Fruit fly (Drosophila melanogaster): Measurements from ENCODE around the gene Daao2.

The Daao2 gene

dm6 chr2L:6787029-6787972, 15.5 kb upstream of the Daao2 start (continued):
- TF ChIP-seq Ets97D (GFP tag; optimal IDR thresholded peaks at IDR 0.05) (peak; percentile 77), Rx (GFP tag; IDR thresholded peaks at IDR 0.05) (peak; percentile 78), ac (GFP tag; optimal IDR thresholded peaks at IDR 0.05) (no peak), CG10209 (GFP tag; optimal IDR thresholded peaks at IDR 0.05) (peak; percentile 96), CG17361 (GFP tag; IDR thresholded peaks at IDR 0.05) (peak; percentile 99), Med (GFP tag) (peak; percentile 98), CG15073 (GFP tag; optimal IDR thresholded peaks at IDR 0.05) (peak; percentile 61), shn (GFP tag; optimal IDR thresholded peaks at IDR 0.05) (peak; percentile 97), HLH54F (GFP tag; optimal IDR thresholded peaks at IDR 0.05) (peak; percentile 98), ap (GFP tag; IDR thresholded peaks at IDR 0.05) (peak; percentile 67), tna (GFP tag; IDR thresholded peaks at IDR 0.05; ENCODE audit: partially characterized antibody) (no peak), pan (optimal IDR thresholded peaks at IDR 0.05) (no peak), pan (GFP tag; optimal IDR thresholded peaks at IDR 0.05 in 1 of 2, IDR thresholded peaks at IDR 0.05 in 1 of 2) (peak in 1 of 2 experiments; percentile 81), chn (GFP tag; optimal IDR thresholded peaks at IDR 0.05) (peak; percentile 94), Max (GFP tag; optimal IDR thresholded peaks at IDR 0.05) (peak; percentile 93), Taf1 (GFP tag; IDR thresholded peaks at IDR 0.05) (peak; percentile 66; the same call in 1 of the 2 replicates), Neu2 (GFP tag; optimal IDR thresholded peaks at IDR 0.05; ENCODE audit: borderline replicate concordance) (peak; percentile 88), CG12391 (tag; optimal IDR thresholded peaks at IDR 0.05) (peak; percentile 95), Adf1 (GFP tag; IDR thresholded peaks at IDR 0.05) (peak; percentile 77), Oaz (GFP tag; IDR thresholded peaks at IDR 0.05) (peak; percentile 76), CG11560 (tag; IDR thresholded peaks at IDR 0.05) (peak; percentile 84), unc-4 (GFP tag; IDR thresholded peaks at IDR 0.05; ENCODE audit: partially characterized antibody) (peak; percentile 56), CG7786 (GFP tag; optimal IDR thresholded peaks at IDR 0.05) (peak; percentile 97), B-H1 (GFP tag; IDR thresholded peaks at IDR 0.05) (peak; percentile 82), disco-r (GFP tag; optimal IDR thresholded peaks at IDR 0.05) (peak; percentile 96), pzg (GFP tag; optimal IDR thresholded peaks at IDR 0.05) (peak; percentile 3), CHES-1-like (GFP tag; optimal IDR thresholded peaks at IDR 0.05) (peak; percentile 98), H2.0 (GFP tag; IDR thresholded peaks at IDR 0.05) (peak; percentile 78), Fer1 (GFP tag; optimal IDR thresholded peaks at IDR 0.05) (peak; percentile 93), emc (GFP tag; optimal IDR thresholded peaks at IDR 0.05) (peak; percentile 94), CG17568 (GFP tag; optimal IDR thresholded peaks at IDR 0.05) (peak; percentile 87), CG11504 (tag; optimal IDR thresholded peaks at IDR 0.05) (peak; percentile 98), PHDP (tag; optimal IDR thresholded peaks at IDR 0.05) (peak; percentile 93), CG12155 (GFP tag; optimal IDR thresholded peaks at IDR 0.05) (peak; percentile 91), YL-1 (GFP tag; optimal IDR thresholded peaks at IDR 0.05) (peak; percentile 79), sug (tag; optimal IDR thresholded peaks at IDR 0.05) (peak; percentile 95), CG6791 (GFP tag; IDR thresholded peaks at IDR 0.05; ENCODE audit: partially characterized antibody) (peak; percentile 45; the same call in 1 of the 3 replicates), insv (GFP tag; optimal IDR thresholded peaks at IDR 0.05) (peak; percentile 49 to 72), CG3847 (GFP tag; IDR thresholded peaks at IDR 0.05) (peak; percentile 89), en (GFP tag; optimal IDR thresholded peaks at IDR 0.05) (peak; percentile 96), CG17385 (GFP tag; optimal IDR thresholded peaks at IDR 0.05) (peak; percentile 91), Dfd (GFP tag; optimal IDR thresholded peaks at IDR 0.05) (peak in 1 of 2 experiments; percentile 11), NK7.1 (GFP tag; optimal IDR thresholded peaks at IDR 0.05) (peak; percentile 95), zen (tag; optimal IDR thresholded peaks at IDR 0.05) (peak; percentile 74), CG15601 (tag; optimal IDR thresholded peaks at IDR 0.05) (peak; percentile 92), Bdp1 (GFP tag; optimal IDR thresholded peaks at IDR 0.05) (peak; percentile 82), MBD-R2 (GFP tag; IDR thresholded peaks at IDR 0.05) (peak; percentile 39; the same call in 1 of the 2 replicates), Tbp (GFP tag; optimal IDR thresholded peaks at IDR 0.05) (no peak), bbx (GFP tag; IDR thresholded peaks at IDR 0.05; ENCODE audit: partially characterized antibody) (no peak)

Data from whole organism, embryonic.